Worm (Caenorhabditis elegans) whole organism, midembryonic: ENCODE data around the gene C08F11.3.
"Not testable (repeated sequence)": the region's sequence is repeated elsewhere in the genome, so short reads cannot be mapped to it uniquely, and the experiment has no call there.

Source experiments
- T22C8.4 ChIP-seq: fragments of 200-800 bp; sonication (Bioruptor generic); IDR thresholded peaks from 2 replicates; pipeline ENCODE4 v1.3.6; 2022; ENCODE audit warnings: missing genetic modification characterization, missing compliant biosample characterization
- cog-1 ChIP-seq: sonication (generic microtip); optimal IDR thresholded peaks from 2 replicates; lab custom pipeline; 2016; ENCODE audit warnings: missing genetic modification characterization, missing compliant biosample characterization
- flt-1 ChIP-seq: fragments of 200-800 bp; sonication (Bioruptor generic); IDR thresholded peaks from 2 replicates; pipeline ENCODE4 v1.3.6; 2022; ENCODE audit warnings: missing genetic modification characterization, missing compliant biosample characterization
- klf-2 ChIP-seq: fragments of 200-800 bp; sonication (Bioruptor generic); conservative IDR thresholded peaks from 2 replicates; pipeline ENCODE4 v1.3.6; 2022; ENCODE audit warnings: missing genetic modification reagents, missing genetic modification characterization, missing compliant biosample characterization
- med-1 ChIP-seq: sonication (generic microtip); optimal IDR thresholded peaks from 2 replicates; lab custom pipeline; 2017; ENCODE audit warnings: missing genetic modification characterization, mild to moderate bottlenecking, missing compliant biosample characterization, antibody characterized with exemption, missing genetic modification reagents; ENCODE audit not compliant: insufficient read depth
- ref-1 ChIP-seq: fragments of 200-800 bp; sonication (Bioruptor generic); conservative IDR thresholded peaks from 2 replicates; pipeline ENCODE4 v1.3.6; 2022; ENCODE audit warnings: missing genetic modification reagents, missing genetic modification characterization, missing compliant biosample characterization
- tab-1 ChIP-seq: fragments of 200-800 bp; sonication (Bioruptor generic); IDR thresholded peaks from 2 replicates; pipeline ENCODE4 v1.3.6; 2022; ENCODE audit warnings: missing genetic modification characterization, missing compliant biosample characterization
- ztf-23 ChIP-seq: fragments of 200-800 bp; sonication (Bioruptor generic); IDR thresholded peaks from 2 replicates; pipeline ENCODE4 v1.3.6; 2022; ENCODE audit warnings: missing genetic modification reagents, missing genetic modification characterization, missing compliant biosample characterization
- ztf-29 ChIP-seq: fragments of 200-800 bp; sonication (Bioruptor generic); IDR thresholded peaks from 2 replicates; pipeline ENCODE4 v1.3.6; 2022; ENCODE audit warnings: missing genetic modification reagents, missing genetic modification characterization, missing compliant biosample characterization

ce11 chrIV:13578953-13579352 lies 40.4 kb upstream of the C08F11.3 start, which contains the start of gene sru-16:
- not testable (repeated sequence) for TF ChIP-seq med-1; ztf-29 (GFP tag; lab: Robert Waterston, UW); flt-1; cog-1 (tag; lab: Kevin White, UChicago); ztf-23 (GFP tag; lab: Robert Waterston, UW); ref-1 (GFP tag; lab: Robert Waterston, UW); tab-1 (GFP tag; lab: Robert Waterston, UW); klf-2 (GFP tag; lab: Robert Waterston, UW); T22C8.4 (GFP tag; lab: Robert Waterston, UW)
